Fruit fly (Drosophila melanogaster) whole organism, embryonic: ENCODE measurements around the gene cic.

ENCODE experiments used
- B-H1 ChIP-seq: fragments of 200-800 bp; sonication (Bioruptor generic); IDR thresholded peaks from 3 replicates; pipeline ENCODE4 v1.3.6; 2022; ENCODE audit warnings: missing biosample characterization, missing genetic modification characterization
- Blimp-1 ChIP-seq: fragments of 200-800 bp; sonication (Bioruptor generic); optimal IDR thresholded peaks from 3 replicates; lab custom pipeline; 2018; ENCODE audit warnings: missing biosample characterization, missing genetic modification characterization, mild to moderate bottlenecking, moderate library complexity, missing genetic modification reagents
- CG12104 ChIP-seq: fragments of 200-800 bp; sonication (Bioruptor generic); optimal IDR thresholded peaks from 3 replicates; lab custom pipeline; 2016; ENCODE audit warnings: missing biosample characterization, missing genetic modification characterization
- CG12155 ChIP-seq: fragments of 200-800 bp; sonication (Bioruptor generic); optimal IDR thresholded peaks from 3 replicates; lab custom pipeline; 2016; ENCODE audit warnings: missing biosample characterization, missing genetic modification characterization
- CG12659 ChIP-seq: fragments of 200-800 bp; sonication (Bioruptor generic); optimal IDR thresholded peaks from 3 replicates; lab custom pipeline; 2017; ENCODE audit warnings: mild to moderate bottlenecking, missing biosample characterization, missing genetic modification reagents, missing genetic modification characterization
- CG12769 ChIP-seq: fragments of 200-800 bp; sonication (Bioruptor generic); optimal IDR thresholded peaks from 2 replicates; lab custom pipeline; 2019; ENCODE audit warnings: missing biosample characterization, mild to moderate bottlenecking, missing genetic modification characterization, moderate library complexity
- CG16779 ChIP-seq: fragments of 200-800 bp; sonication (Bioruptor generic); IDR thresholded peaks from 2 replicates; pipeline ENCODE4 v1.3.6; 2022; ENCODE audit warnings: missing biosample characterization, missing genetic modification characterization
- CG17328 ChIP-seq: fragments of 200-800 bp; sonication (Bioruptor generic); IDR thresholded peaks from 2 replicates; pipeline ENCODE4 v1.3.6; 2022; ENCODE audit warnings: missing biosample characterization, missing genetic modification characterization
- CG17829 ChIP-seq: fragments of 200-800 bp; optimal IDR thresholded peaks from 2 replicates; lab custom pipeline; 2019; ENCODE audit warnings: missing biosample characterization, mild to moderate bottlenecking, missing genetic modification characterization, moderate library complexity
- CG18619 ChIP-seq: fragments of 200-800 bp; sonication (Bioruptor generic); optimal IDR thresholded peaks from 3 replicates; lab custom pipeline; 2017; ENCODE audit warnings: missing biosample characterization, mild to moderate bottlenecking, missing genetic modification characterization
- CG2116 ChIP-seq: fragments of 200-800 bp; sonication (Bioruptor generic); optimal IDR thresholded peaks from 3 replicates; lab custom pipeline; 2018; ENCODE audit warnings: missing biosample characterization, mild to moderate bottlenecking, missing genetic modification characterization
- CG32767 ChIP-seq: fragments of 200-800 bp; sonication (Bioruptor generic); IDR thresholded peaks from 2 replicates; pipeline ENCODE4 v1.3.6; 2022; ENCODE audit warnings: missing biosample characterization, missing genetic modification characterization
- CG3838 ChIP-seq: fragments of 200-800 bp; sonication (Bioruptor generic); optimal IDR thresholded peaks from 3 replicates; lab custom pipeline; 2016; ENCODE audit warnings: missing biosample characterization, missing genetic modification characterization
- CG4328 ChIP-seq: fragments of 200-800 bp; sonication (Bioruptor generic); optimal IDR thresholded peaks from 3 replicates; lab custom pipeline; 2017; ENCODE audit warnings: missing biosample characterization, missing genetic modification reagents, missing genetic modification characterization
- CG4820 ChIP-seq: fragments of 200-800 bp; sonication (Bioruptor generic); optimal IDR thresholded peaks from 3 replicates; lab custom pipeline; 2016; ENCODE audit warnings: missing biosample characterization, missing genetic modification characterization
- CG6175 ChIP-seq: fragments of 200-800 bp; sonication (Bioruptor generic); IDR thresholded peaks from 3 replicates; pipeline ENCODE4 v1.3.6; 2022; ENCODE audit warnings: missing biosample characterization, missing genetic modification characterization
- CG6791 ChIP-seq: fragments of 200-800 bp; sonication (Bioruptor generic); IDR thresholded peaks from 3 replicates; pipeline ENCODE4 v1.3.6; 2022; ENCODE audit warnings: missing biosample characterization, missing genetic modification characterization; ENCODE audit not compliant: partially characterized antibody
- CG7372 ChIP-seq: fragments of 200-800 bp; sonication (Bioruptor generic); IDR thresholded peaks from 2 replicates; pipeline ENCODE4 v1.3.6; 2022; ENCODE audit warnings: missing biosample characterization, missing genetic modification characterization
- CG7987 ChIP-seq: fragments of 200-800 bp; sonication (Bioruptor generic); optimal IDR thresholded peaks from 2 replicates; lab custom pipeline; 2018; ENCODE audit warnings: missing biosample characterization, mild to moderate bottlenecking, missing genetic modification characterization, moderate library complexity
- CG8290 ChIP-seq, 3 experiments: fragments of 200-800 bp; sonication (Bioruptor generic); optimal IDR thresholded peaks; 2 replicates each; lab custom pipeline; 2016 to 2019; ENCODE audit warnings: missing biosample characterization in 3 of 3, missing genetic modification characterization in 3 of 3, mild to moderate bottlenecking in 2 of 3, moderate library complexity in 1 of 3
- CG8388 ChIP-seq: fragments of 200-800 bp; sonication (Bioruptor generic); optimal IDR thresholded peaks from 2 replicates; lab custom pipeline; 2019; ENCODE audit warnings: missing biosample characterization, mild to moderate bottlenecking, missing genetic modification characterization, moderate library complexity
- CG8924 ChIP-seq: fragments of 200-800 bp; optimal IDR thresholded peaks from 3 replicates; lab custom pipeline; 2019; ENCODE audit warnings: missing biosample characterization, mild to moderate bottlenecking, missing genetic modification characterization, moderate library complexity
- CG9215 ChIP-seq: fragments of 200-800 bp; sonication (Bioruptor generic); IDR thresholded peaks from 2 replicates; pipeline ENCODE4 v1.3.6; 2022; ENCODE audit warnings: missing biosample characterization, missing genetic modification characterization
- CG9727 ChIP-seq: fragments of 200-800 bp; sonication (Bioruptor generic); optimal IDR thresholded peaks from 3 replicates; lab custom pipeline; 2017; ENCODE audit warnings: missing biosample characterization, mild to moderate bottlenecking, missing genetic modification characterization
- CG9932 ChIP-seq: fragments of 200-800 bp; sonication (Bioruptor generic); IDR thresholded peaks from 2 replicates; pipeline ENCODE4 v1.3.6; 2022; ENCODE audit warnings: missing biosample characterization, missing genetic modification characterization
- CTCF ChIP-seq: fragments of 200-800 bp; sonication (Bioruptor generic); optimal IDR thresholded peaks from 2 replicates; lab custom pipeline; 2017; ENCODE audit warnings: missing biosample characterization, mild to moderate bottlenecking, missing genetic modification characterization, moderate library complexity
- CoRest ChIP-seq: fragments of 200-800 bp; sonication (Bioruptor generic); optimal IDR thresholded peaks from 3 replicates; lab custom pipeline; 2018; ENCODE audit warnings: missing biosample characterization, mild to moderate bottlenecking, missing genetic modification characterization, moderate library complexity
- CrebB ChIP-seq: fragments of 200-800 bp; sonication (Bioruptor generic); optimal IDR thresholded peaks from 3 replicates; lab custom pipeline; 2018; ENCODE audit warnings: missing biosample characterization, mild to moderate bottlenecking, missing genetic modification characterization
- Dip3 ChIP-seq: fragments of 200-800 bp; sonication (Bioruptor generic); optimal IDR thresholded peaks from 3 replicates; lab custom pipeline; 2016; ENCODE audit warnings: missing biosample characterization, missing genetic modification characterization
- Fer2 ChIP-seq: fragments of 200-800 bp; sonication (Bioruptor generic); optimal IDR thresholded peaks from 2 replicates; lab custom pipeline; 2018; ENCODE audit warnings: missing biosample characterization, mild to moderate bottlenecking, missing genetic modification characterization, moderate library complexity
- GATAe ChIP-seq: fragments of 200-800 bp; sonication (Bioruptor generic); conservative IDR thresholded peaks from 2 replicates; pipeline ENCODE4 v1.3.6; 2022; ENCODE audit warnings: missing biosample characterization, missing genetic modification characterization
- H15 ChIP-seq: fragments of 200-800 bp; sonication (Bioruptor generic); IDR thresholded peaks from 3 replicates; pipeline ENCODE4 v1.3.6; 2022; ENCODE audit warnings: missing biosample characterization, missing genetic modification characterization
- HLHmδ ChIP-seq: fragments of 200-800 bp; sonication (Bioruptor generic); optimal IDR thresholded peaks from 2 replicates; lab custom pipeline; 2018; ENCODE audit warnings: missing biosample characterization, mild to moderate bottlenecking, missing genetic modification characterization, moderate library complexity
- Hr39 ChIP-seq: fragments of >200 bp; optimal IDR thresholded peaks from 2 replicates; lab custom pipeline; 2017
- MBD-R2 ChIP-seq: fragments of 200-800 bp; sonication (Bioruptor generic); IDR thresholded peaks from 2 replicates; pipeline ENCODE4 v1.3.6; 2022; ENCODE audit warnings: missing biosample characterization, missing genetic modification characterization
- Side ChIP-seq: fragments of 200-800 bp; sonication (Bioruptor generic); optimal IDR thresholded peaks from 2 replicates; lab custom pipeline; 2016; ENCODE audit warnings: missing biosample characterization, missing genetic modification characterization
- Sry-δ ChIP-seq: fragments of 200-800 bp; sonication (Bioruptor generic); optimal IDR thresholded peaks from 2 replicates; lab custom pipeline; 2016; ENCODE audit warnings: missing biosample characterization, missing genetic modification characterization
- br ChIP-seq: fragments of >200 bp; optimal IDR thresholded peaks from 2 replicates; lab custom pipeline; 2017
- caup ChIP-seq: fragments of 200-800 bp; sonication (Bioruptor generic); optimal IDR thresholded peaks from 3 replicates; lab custom pipeline; 2017; ENCODE audit warnings: missing biosample characterization, mild to moderate bottlenecking, missing genetic modification characterization, moderate library complexity; ENCODE audit not compliant: severe bottlenecking
- fd3F ChIP-seq: fragments of 200-800 bp; sonication (Bioruptor generic); optimal IDR thresholded peaks from 2 replicates; lab custom pipeline; 2018; ENCODE audit warnings: missing biosample characterization, mild to moderate bottlenecking, missing genetic modification characterization, moderate library complexity
- h ChIP-seq: fragments of >200 bp; optimal IDR thresholded peaks from 2 replicates; lab custom pipeline; 2017
- her ChIP-seq: fragments of 200-800 bp; sonication (Bioruptor generic); optimal IDR thresholded peaks from 2 replicates; lab custom pipeline; 2016; ENCODE audit warnings: missing biosample characterization, missing genetic modification characterization
- mirr ChIP-seq: fragments of 200-800 bp; sonication (Bioruptor generic); optimal IDR thresholded peaks from 3 replicates; lab custom pipeline; 2018; ENCODE audit warnings: missing biosample characterization, mild to moderate bottlenecking, missing genetic modification characterization
- p53 ChIP-seq: fragments of 200-800 bp; sonication (Bioruptor generic); optimal IDR thresholded peaks from 2 replicates; lab custom pipeline; 2016; ENCODE audit warnings: missing biosample characterization, missing genetic modification characterization
- scrt ChIP-seq: fragments of 200-800 bp; sonication (Bioruptor generic); optimal IDR thresholded peaks from 2 replicates; lab custom pipeline; 2018; ENCODE audit warnings: missing biosample characterization, mild to moderate bottlenecking, missing genetic modification characterization, moderate library complexity
- ssp ChIP-seq: fragments of 200-800 bp; sonication (Bioruptor generic); IDR thresholded peaks from 2 replicates; pipeline ENCODE4 v1.3.6; 2022; ENCODE audit warnings: missing biosample characterization, missing genetic modification characterization
- sug ChIP-seq: fragments of 200-800 bp; optimal IDR thresholded peaks from 2 replicates; lab custom pipeline; 2019; ENCODE audit warnings: missing biosample characterization, mild to moderate bottlenecking, missing genetic modification characterization, moderate library complexity
- tap ChIP-seq: fragments of 200-800 bp; optimal IDR thresholded peaks from 3 replicates; lab custom pipeline; 2019; ENCODE audit warnings: missing biosample characterization, mild to moderate bottlenecking, missing genetic modification characterization, moderate library complexity
- tio ChIP-seq: fragments of 200-800 bp; sonication (Bioruptor generic); optimal IDR thresholded peaks from 2 replicates; lab custom pipeline; 2017; ENCODE audit warnings: missing biosample characterization, missing genetic modification characterization, inconsistent platforms
- wek ChIP-seq: fragments of 200-800 bp; sonication (Bioruptor generic); optimal IDR thresholded peaks from 3 replicates; lab custom pipeline; 2018; ENCODE audit warnings: missing biosample characterization, mild to moderate bottlenecking, missing genetic modification characterization, moderate library complexity

Gene cic

DNA sequence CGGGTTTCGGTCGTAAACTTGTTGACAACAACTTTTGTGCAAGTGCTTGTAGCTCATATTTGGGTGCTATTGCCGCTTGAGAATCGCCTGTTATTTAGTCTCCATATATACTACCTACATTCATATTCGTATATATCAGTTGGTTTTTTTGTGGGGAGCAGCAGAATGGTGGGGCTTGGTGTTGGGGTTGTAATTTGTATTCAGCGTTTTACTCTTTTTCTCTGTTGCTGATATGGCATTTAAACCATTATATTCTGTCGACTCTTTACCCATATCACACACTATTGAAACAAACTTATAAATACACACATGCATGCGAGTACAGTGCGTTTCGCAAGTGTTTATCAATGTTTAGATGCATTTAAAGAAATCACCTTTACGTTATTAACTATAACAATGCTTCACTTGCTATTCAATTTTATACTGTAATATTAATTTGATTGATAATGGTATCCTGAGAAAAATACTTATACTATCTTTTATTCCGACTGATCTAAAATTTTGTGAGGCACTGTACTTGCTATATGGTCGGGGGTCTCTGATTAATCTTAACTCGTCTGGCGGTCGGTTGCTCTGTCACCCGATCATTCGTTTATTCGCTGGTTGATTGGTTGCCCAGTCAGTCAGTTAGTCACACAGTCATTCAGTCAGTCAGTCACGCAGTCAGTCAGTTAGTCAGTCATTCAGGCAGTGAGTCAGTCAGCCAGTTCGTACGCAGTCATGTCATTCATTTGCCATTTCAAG, 8.8 kb downstream of the cic start (continued):
- peak; percentile 97 for TF ChIP-seq CG12769 (tag; lab: Kevin White, UChicago)
- TF ChIP-seq CG12659 (GFP tag; lab: Kevin White, UChicago): peak; percentile 89
- TF ChIP-seq CG6791 (GFP tag; lab: Robert Waterston, UW): no peak
- TF ChIP-seq br (lab: Kevin White, UChicago): no peak
- peak; percentile 61 for TF ChIP-seq GATAe (GFP tag; lab: Robert Waterston, UW)
- TF ChIP-seq CG2116: peak; percentile 9
- peak; percentile 92 for TF ChIP-seq mirr (GFP tag; lab: Kevin White, UChicago)
- TF ChIP-seq CG9215 (GFP tag; lab: Robert Waterston, UW): peak; percentile 78
- peak; percentile 83 for TF ChIP-seq Blimp-1 (GFP tag; lab: Kevin White, UChicago)
- TF ChIP-seq Dip3: peak; percentile 89
- peak; percentile 92 for TF ChIP-seq CoRest (tag; lab: Kevin White, UChicago)
- peak; percentile 68 for TF ChIP-seq her
- 0 out of 3 replicates have a peak, but pooled peaks have one; percentile 35 for TF ChIP-seq CG6175 (GFP tag; lab: Robert Waterston, UW)
- TF ChIP-seq CTCF (GFP tag; lab: Kevin White, UChicago): peak; percentile 32
- peak; percentile 38 for TF ChIP-seq Side (GFP tag; lab: Kevin White, UChicago)
- peak; percentile 87 for TF ChIP-seq scrt (GFP tag; lab: Kevin White, UChicago)
- TF ChIP-seq Hr39 (lab: Kevin White, UChicago): no peak
- TF ChIP-seq CG8924 (tag; lab: Kevin White, UChicago): peak; percentile 93
- peak; percentile 88 for TF ChIP-seq CG9932
- peak; percentile 80; the same call in 1 of the 2 replicates for TF ChIP-seq CG32767
- peak; percentile 56 for TF ChIP-seq tio
- TF ChIP-seq fd3F (GFP tag; lab: Kevin White, UChicago): peak; percentile 86
- TF ChIP-seq Fer2 (tag; lab: Kevin White, UChicago): peak; percentile 84
- no peak for TF ChIP-seq h (lab: Kevin White, UChicago)
- TF ChIP-seq B-H1 (GFP tag; lab: Robert Waterston, UW): peak; percentile 69
- peak; percentile 58 for TF ChIP-seq CG12104 (GFP tag; lab: Kevin White, UChicago)
- TF ChIP-seq CG17328 (GFP tag; lab: Robert Waterston, UW): peak; percentile 75
- TF ChIP-seq CG9727 (GFP tag; lab: Kevin White, UChicago): peak; percentile 86
- peak; percentile 28 for TF ChIP-seq Sry-δ
- TF ChIP-seq CG8388 (GFP tag; lab: Kevin White, UChicago): peak; percentile 97
- TF ChIP-seq CG3838 (GFP tag; lab: Kevin White, UChicago): peak; percentile 28
- TF ChIP-seq CG7372 (GFP tag; lab: Robert Waterston, UW): peak; percentile 84
- peak; percentile 80 for TF ChIP-seq MBD-R2 (GFP tag; lab: Robert Waterston, UW)
- TF ChIP-seq HLHmδ (GFP tag; lab: Kevin White, UChicago): no peak
- peak; percentile 78 for TF ChIP-seq H15
- TF ChIP-seq sug (tag; lab: Kevin White, UChicago): peak; percentile 94
- TF ChIP-seq caup (GFP tag; lab: Kevin White, UChicago): peak; percentile 92
- peak; percentile 35 for TF ChIP-seq wek (GFP tag; lab: Kevin White, UChicago)
- peak; percentile 65 for TF ChIP-seq CG4328 (GFP tag; lab: Kevin White, UChicago)
- peak; percentile 82 for TF ChIP-seq CG12155 (GFP tag; lab: Kevin White, UChicago)
- TF ChIP-seq CG7987 (GFP tag; lab: Kevin White, UChicago): peak; percentile 48
- TF ChIP-seq ssp (GFP tag; lab: Robert Waterston, UW): peak; percentile 53
- peak; percentile 83 for TF ChIP-seq CG17829
- TF ChIP-seq CG4820 (GFP tag; lab: Kevin White, UChicago): peak; percentile 64
- TF ChIP-seq tap: peak; percentile 89
- TF ChIP-seq CrebB (tag; lab: Kevin White, UChicago): peak; percentile 84
- TF ChIP-seq CG16779: peak; percentile 78
- peak; percentile 28 for TF ChIP-seq CG8290 (GFP tag; optimal IDR thresholded peaks at IDR 0.05; lab: Kevin White, UChicago)
- TF ChIP-seq CG8290 (tag; optimal IDR thresholded peaks at IDR 0.05; lab: Kevin White, UChicago): peak in 1 of 2 experiments; percentile 97
- TF ChIP-seq CG18619 (GFP tag; lab: Kevin White, UChicago): peak; percentile 87
- peak; percentile 34 for TF ChIP-seq p53 (GFP tag; lab: Kevin White, UChicago)
